Fruit fly (Drosophila melanogaster) whole organism, embryonic: Measurements from ENCODE around the gene Twdlalpha.
A peak's percentile ranks its signal among the peaks of the same experiment; 100 is the strongest.

Source experiments
- Aef1 ChIP-seq: fragments of 200-800 bp; sonication (Bioruptor generic); IDR thresholded peaks from 3 replicates; pipeline ENCODE4 v1.3.6; 2022; ENCODE audit warnings: missing biosample characterization, missing genetic modification characterization
- CG10209 ChIP-seq: fragments of 200-800 bp; sonication (Bioruptor generic); optimal IDR thresholded peaks from 3 replicates; lab custom pipeline; 2017; ENCODE audit warnings: missing biosample characterization, mild to moderate bottlenecking, missing genetic modification characterization, missing genetic modification reagents
- CG10431 ChIP-seq: fragments of 200-800 bp; sonication (Bioruptor generic); optimal IDR thresholded peaks from 3 replicates; lab custom pipeline; 2018; ENCODE audit warnings: missing biosample characterization, mild to moderate bottlenecking, missing genetic modification characterization
- CG10565 ChIP-seq: fragments of 200-800 bp; sonication (Bioruptor generic); optimal IDR thresholded peaks from 3 replicates; lab custom pipeline; 2016; ENCODE audit warnings: missing biosample characterization, mild to moderate bottlenecking, missing genetic modification characterization
- CG10979 ChIP-seq: fragments of 200-800 bp; sonication (Bioruptor generic); optimal IDR thresholded peaks from 2 replicates; lab custom pipeline; 2018; ENCODE audit warnings: missing biosample characterization, mild to moderate bottlenecking, missing genetic modification characterization, moderate library complexity
- CG12071 ChIP-seq: fragments of 200-800 bp; sonication (Bioruptor generic); optimal IDR thresholded peaks from 3 replicates; lab custom pipeline; 2018; ENCODE audit warnings: missing biosample characterization, mild to moderate bottlenecking, missing genetic modification characterization
- CG12155 ChIP-seq: fragments of 200-800 bp; sonication (Bioruptor generic); optimal IDR thresholded peaks from 3 replicates; lab custom pipeline; 2016; ENCODE audit warnings: missing biosample characterization, missing genetic modification characterization
- CG13424 ChIP-seq: fragments of 200-800 bp; sonication (Bioruptor generic); optimal IDR thresholded peaks from 2 replicates; lab custom pipeline; 2019; ENCODE audit warnings: missing biosample characterization, mild to moderate bottlenecking, missing genetic modification characterization, moderate library complexity
- CG14667 ChIP-seq: fragments of 200-800 bp; sonication (Bioruptor generic); IDR thresholded peaks from 2 replicates; pipeline ENCODE4 v1.3.6; 2022; ENCODE audit warnings: missing biosample characterization, missing genetic modification characterization
- CG17802 ChIP-seq: fragments of 200-800 bp; sonication (Bioruptor generic); optimal IDR thresholded peaks from 2 replicates; lab custom pipeline; 2018; ENCODE audit warnings: missing biosample characterization, mild to moderate bottlenecking, missing genetic modification characterization, moderate library complexity
- CG2116 ChIP-seq: fragments of 200-800 bp; sonication (Bioruptor generic); optimal IDR thresholded peaks from 3 replicates; lab custom pipeline; 2018; ENCODE audit warnings: missing biosample characterization, mild to moderate bottlenecking, missing genetic modification characterization
- CG30020 ChIP-seq: fragments of 200-800 bp; optimal IDR thresholded peaks from 2 replicates; lab custom pipeline; 2019; ENCODE audit warnings: missing biosample characterization, mild to moderate bottlenecking, missing genetic modification characterization, moderate library complexity
- CG4424 ChIP-seq: fragments of 200-800 bp; sonication (Bioruptor generic); optimal IDR thresholded peaks from 3 replicates; lab custom pipeline; 2016; ENCODE audit warnings: missing biosample characterization, missing genetic modification characterization
- CG6765 ChIP-seq: fragments of 200-800 bp; sonication (Bioruptor generic); optimal IDR thresholded peaks from 3 replicates; lab custom pipeline; 2017; ENCODE audit warnings: missing biosample characterization, mild to moderate bottlenecking, missing genetic modification characterization
- CG7745 ChIP-seq: fragments of 200-800 bp; sonication (Bioruptor generic); optimal IDR thresholded peaks from 2 replicates; lab custom pipeline; 2018; ENCODE audit warnings: missing biosample characterization, mild to moderate bottlenecking, missing genetic modification characterization, moderate library complexity
- CG8388 ChIP-seq: fragments of 200-800 bp; sonication (Bioruptor generic); optimal IDR thresholded peaks from 2 replicates; lab custom pipeline; 2019; ENCODE audit warnings: missing biosample characterization, mild to moderate bottlenecking, missing genetic modification characterization, moderate library complexity
- Deaf1 ChIP-seq: fragments of 200-800 bp; optimal IDR thresholded peaks from 3 replicates; lab custom pipeline; 2019; ENCODE audit warnings: missing biosample characterization, mild to moderate bottlenecking, missing genetic modification characterization, moderate library complexity
- Dip2 ChIP-seq: fragments of 200-800 bp; sonication (Bioruptor generic); IDR thresholded peaks from 2 replicates; pipeline ENCODE4 v1.3.6; 2022; ENCODE audit warnings: missing biosample characterization, missing genetic modification characterization
- Dip3 ChIP-seq: fragments of 200-800 bp; sonication (Bioruptor generic); optimal IDR thresholded peaks from 3 replicates; lab custom pipeline; 2016; ENCODE audit warnings: missing biosample characterization, missing genetic modification characterization
- Ets65A ChIP-seq: fragments of 200-800 bp; sonication (Bioruptor generic); peaks from one replicate; lab custom pipeline; 2016; ENCODE audit warnings: missing biosample characterization, missing genetic modification characterization
- Hand ChIP-seq: fragments of 200-800 bp; sonication (Bioruptor generic); optimal IDR thresholded peaks from 2 replicates; lab custom pipeline; 2017; ENCODE audit warnings: mild to moderate bottlenecking, missing biosample characterization, missing genetic modification reagents, missing genetic modification characterization
- Hmr ChIP-seq: fragments of 200-800 bp; sonication (Bioruptor generic); optimal IDR thresholded peaks from 3 replicates; lab custom pipeline; 2017; ENCODE audit warnings: mild to moderate bottlenecking, missing biosample characterization, missing genetic modification reagents, missing genetic modification characterization
- Neu2 ChIP-seq: fragments of 200-800 bp; sonication (Bioruptor generic); optimal IDR thresholded peaks from 3 replicates; lab custom pipeline; 2016; ENCODE audit warnings: missing biosample characterization, missing genetic modification characterization, borderline replicate concordance
- Rx ChIP-seq: fragments of 200-800 bp; sonication (Bioruptor generic); IDR thresholded peaks from 2 replicates; pipeline ENCODE4 v1.3.6; 2022; ENCODE audit warnings: missing biosample characterization, missing genetic modification characterization
- corto ChIP-seq: fragments of 200-800 bp; sonication (Bioruptor generic); optimal IDR thresholded peaks from 2 replicates; lab custom pipeline; 2016; ENCODE audit warnings: missing biosample characterization, mild to moderate bottlenecking, missing genetic modification characterization, moderate library complexity
- dan ChIP-seq: fragments of 200-800 bp; sonication (Bioruptor generic); IDR thresholded peaks from 2 replicates; pipeline ENCODE4 v1.3.6; 2022; ENCODE audit warnings: missing biosample characterization, missing genetic modification characterization
- dati ChIP-seq: fragments of 200-800 bp; sonication (Bioruptor generic); IDR thresholded peaks from 2 replicates; pipeline ENCODE4 v1.3.6; 2022; ENCODE audit warnings: missing biosample characterization, missing genetic modification characterization
- emc ChIP-seq: fragments of 200-800 bp; sonication (Bioruptor generic); optimal IDR thresholded peaks from 2 replicates; lab custom pipeline; 2016; ENCODE audit warnings: missing biosample characterization, missing genetic modification characterization
- fd96Cb ChIP-seq: fragments of 200-800 bp; sonication (Bioruptor generic); optimal IDR thresholded peaks from 2 replicates; lab custom pipeline; 2018; ENCODE audit warnings: missing biosample characterization, mild to moderate bottlenecking, missing genetic modification characterization, moderate library complexity
- fu2 ChIP-seq: fragments of 200-800 bp; sonication (Bioruptor generic); optimal IDR thresholded peaks from 2 replicates; lab custom pipeline; 2016; ENCODE audit warnings: missing biosample characterization, missing genetic modification characterization
- gcm ChIP-seq: fragments of 200-800 bp; sonication (Bioruptor generic); optimal IDR thresholded peaks from 2 replicates; lab custom pipeline; 2019; ENCODE audit warnings: missing biosample characterization, mild to moderate bottlenecking, missing genetic modification characterization, moderate library complexity
- grn ChIP-seq: fragments of 200-800 bp; sonication (Bioruptor generic); optimal IDR thresholded peaks from 3 replicates; lab custom pipeline; 2017; ENCODE audit warnings: missing biosample characterization, missing genetic modification characterization
- h ChIP-seq: fragments of >200 bp; optimal IDR thresholded peaks from 2 replicates; lab custom pipeline; 2017
- lbe ChIP-seq: fragments of 200-800 bp; sonication (Bioruptor generic); optimal IDR thresholded peaks from 2 replicates; lab custom pipeline; 2016; ENCODE audit warnings: missing biosample characterization, mild to moderate bottlenecking, missing genetic modification characterization
- maf-S ChIP-seq: fragments of 200-800 bp; sonication (Bioruptor generic); optimal IDR thresholded peaks from 2 replicates; lab custom pipeline; 2016; ENCODE audit warnings: missing biosample characterization, missing genetic modification characterization
- mirr ChIP-seq: fragments of 200-800 bp; sonication (Bioruptor generic); optimal IDR thresholded peaks from 3 replicates; lab custom pipeline; 2018; ENCODE audit warnings: missing biosample characterization, mild to moderate bottlenecking, missing genetic modification characterization
- p53 ChIP-seq: fragments of 200-800 bp; sonication (Bioruptor generic); optimal IDR thresholded peaks from 2 replicates; lab custom pipeline; 2016; ENCODE audit warnings: missing biosample characterization, missing genetic modification characterization
- pros ChIP-seq: fragments of 200-800 bp; sonication (Bioruptor generic); optimal IDR thresholded peaks from 3 replicates; lab custom pipeline; 2019; ENCODE audit warnings: missing biosample characterization, mild to moderate bottlenecking, missing genetic modification characterization, moderate library complexity
- salm ChIP-seq: fragments of 200-800 bp; sonication (Bioruptor generic); optimal IDR thresholded peaks from 2 replicates; lab custom pipeline; 2018; ENCODE audit warnings: missing biosample characterization, mild to moderate bottlenecking, missing genetic modification characterization
- sc ChIP-seq, 3 experiments: fragments of >200 bp in 2 of 3; fragments of 200-800 bp in 1 of 3; sonication (Bioruptor generic) in 1 of 3; optimal IDR thresholded peaks; 2 replicates in 2 of 3; 3 replicates in 1 of 3; lab custom pipeline; 2017; ENCODE audit warnings: mild to moderate bottlenecking in 1 of 3, missing biosample characterization in 1 of 3, missing genetic modification characterization in 1 of 3, missing genetic modification reagents in 1 of 3
- sima ChIP-seq: fragments of 200-800 bp; sonication (Bioruptor generic); optimal IDR thresholded peaks from 2 replicates; lab custom pipeline; 2016; ENCODE audit warnings: missing biosample characterization, missing genetic modification characterization
- ssp ChIP-seq: fragments of 200-800 bp; sonication (Bioruptor generic); IDR thresholded peaks from 2 replicates; pipeline ENCODE4 v1.3.6; 2022; ENCODE audit warnings: missing biosample characterization, missing genetic modification characterization
- sug ChIP-seq: fragments of 200-800 bp; optimal IDR thresholded peaks from 2 replicates; lab custom pipeline; 2019; ENCODE audit warnings: missing biosample characterization, mild to moderate bottlenecking, missing genetic modification characterization, moderate library complexity
- toy ChIP-seq: fragments of 200-800 bp; sonication (Bioruptor generic); IDR thresholded peaks from 2 replicates; pipeline ENCODE4 v1.3.6; 2022; ENCODE audit warnings: missing biosample characterization, missing genetic modification characterization
- unc-4 ChIP-seq: fragments of 200-800 bp; sonication (Bioruptor generic); IDR thresholded peaks from 2 replicates; pipeline ENCODE4 v1.3.6; 2022; ENCODE audit warnings: missing biosample characterization, missing genetic modification characterization; ENCODE audit not compliant: partially characterized antibody
- unpg ChIP-seq: fragments of 200-800 bp; sonication (Bioruptor generic); optimal IDR thresholded peaks from 3 replicates; lab custom pipeline; 2018; ENCODE audit warnings: missing biosample characterization, mild to moderate bottlenecking, missing genetic modification characterization, moderate library complexity
- yki ChIP-seq: fragments of >200 bp; optimal IDR thresholded peaks from 3 replicates; lab custom pipeline; 2018
- z ChIP-seq: fragments of 200-800 bp; sonication (Bioruptor generic); IDR thresholded peaks from 3 replicates; pipeline ENCODE4 v1.3.6; 2022; ENCODE audit warnings: missing biosample characterization, missing genetic modification characterization
- zen ChIP-seq: fragments of 200-800 bp; sonication (Bioruptor generic); optimal IDR thresholded peaks from 3 replicates; lab custom pipeline; 2018; ENCODE audit warnings: missing biosample characterization, mild to moderate bottlenecking, missing genetic modification characterization, moderate library complexity

Gene Twdlalpha

DNA sequence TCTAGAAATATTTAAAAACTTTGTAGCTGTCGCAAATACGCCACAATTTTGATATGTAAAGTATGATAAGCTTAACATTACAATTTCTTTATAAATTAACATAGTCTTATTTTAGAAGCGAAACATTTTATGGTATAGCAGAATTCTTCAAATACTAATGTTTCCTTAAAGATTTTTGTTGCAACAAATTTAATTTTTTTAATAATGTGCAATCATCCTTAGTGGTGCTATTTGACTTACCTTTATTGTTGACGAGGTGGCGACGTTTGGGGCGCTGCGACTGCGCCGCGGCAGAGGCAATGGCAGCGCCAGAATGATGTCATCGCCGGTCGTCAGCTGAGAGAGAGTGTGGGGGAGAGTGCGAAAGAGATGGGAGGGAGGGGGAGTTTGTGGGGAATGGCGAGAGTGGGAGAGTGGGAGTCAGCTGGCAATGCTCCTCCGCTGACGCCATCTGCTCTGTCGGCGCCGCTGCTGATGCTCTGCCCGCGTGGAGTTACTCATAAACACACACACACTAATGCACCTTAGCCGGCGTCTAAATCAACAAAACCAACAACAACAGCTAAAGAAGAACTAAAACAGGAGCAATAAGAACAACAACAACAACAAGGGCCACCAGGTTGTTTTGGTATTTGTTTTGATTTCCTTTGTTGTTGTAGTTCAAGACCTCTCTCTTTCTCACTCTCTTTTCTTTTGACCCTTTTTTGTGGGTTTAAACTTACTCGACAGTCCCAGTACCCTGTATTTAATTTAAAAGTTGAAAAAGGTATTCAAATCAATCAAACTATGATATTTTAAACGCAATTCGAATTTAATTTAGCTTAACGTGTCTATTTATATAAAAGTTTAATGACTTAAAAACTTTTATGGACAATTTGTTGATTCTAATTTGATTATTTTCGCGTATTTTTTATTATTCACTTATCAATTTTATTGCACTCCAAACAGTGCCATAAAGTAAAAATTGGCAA, 19.2 kb upstream of the Twdlalpha start (continued):
- TF ChIP-seq CG7745 (tag; lab: Kevin White, UChicago) (no peak), CG10565 (GFP tag; lab: Kevin White, UChicago) (no peak), Dip3 (GFP tag; lab: Kevin White, UChicago) (no peak), salm (tag; lab: Kevin White, UChicago) (peak; percentile 69), maf-S (GFP tag; lab: Kevin White, UChicago) (peak; percentile 46), pros (GFP tag; lab: Kevin White, UChicago) (no peak), emc (GFP tag; lab: Kevin White, UChicago) (no peak), unpg (peak; percentile 88), CG8388 (GFP tag; lab: Kevin White, UChicago) (peak; percentile 80), toy (GFP tag; lab: Robert Waterston, UW) (no peak), CG14667 (GFP tag; lab: Robert Waterston, UW) (peak; percentile 34), Hmr (peak; percentile 85), CG17802 (no peak), h (no peak), Aef1 (GFP tag; lab: Robert Waterston, UW) (peak; percentile 42; the same call in 2 of the 3 replicates), CG4424 (GFP tag; lab: Kevin White, UChicago) (peak; percentile 8), CG30020 (tag; lab: Kevin White, UChicago) (no peak), grn (GFP tag; lab: Kevin White, UChicago) (no peak), CG12071 (GFP tag; lab: Kevin White, UChicago) (peak; percentile 17), CG13424 (tag; lab: Kevin White, UChicago) (peak; percentile 85), CG12155 (GFP tag; lab: Kevin White, UChicago) (peak; percentile 47), p53 (GFP tag; lab: Kevin White, UChicago) (no peak), sima (GFP tag; lab: Kevin White, UChicago) (no peak), Hand (GFP tag; lab: Kevin White, UChicago) (peak; percentile 56), dan (GFP tag; lab: Robert Waterston, UW) (no peak), sug (tag; lab: Kevin White, UChicago) (peak; percentile 47), dati (GFP tag; lab: Robert Waterston, UW) (no peak), mirr (GFP tag; lab: Kevin White, UChicago) (no peak), corto (no peak), CG10209 (peak; percentile 51), CG10979 (tag; lab: Kevin White, UChicago) (peak; percentile 65), CG10431 (peak; percentile 21), fd96Cb (tag; lab: Kevin White, UChicago) (peak; percentile 61), Ets65A (GFP tag; lab: Kevin White, UChicago) (no peak), Deaf1 (tag; lab: Kevin White, UChicago) (peak; percentile 47), unc-4 (GFP tag; lab: Robert Waterston, UW) (no peak), zen (tag; lab: Kevin White, UChicago) (no peak), ssp (peak; percentile 23; the same call in 1 of the 2 replicates), Rx (GFP tag; lab: Robert Waterston, UW) (peak; percentile 51; the same call in 1 of the 2 replicates), CG2116 (GFP tag; lab: Kevin White, UChicago) (peak; percentile 26), z (GFP tag; lab: Robert Waterston, UW) (no peak), sc (optimal IDR thresholded peaks at IDR 0.05; lab: Kevin White, UChicago) (no peak), sc (GFP tag; optimal IDR thresholded peaks at IDR 0.05; lab: Kevin White, UChicago) (peak; percentile 63), Dip2 (GFP tag; lab: Robert Waterston, UW) (no peak), lbe (no peak), gcm (GFP tag; lab: Kevin White, UChicago) (peak; percentile 71), Neu2 (GFP tag; lab: Kevin White, UChicago) (no peak), CG6765 (no peak), yki (lab: Kevin White, UChicago) (no peak), fu2 (peak; percentile 3)
